Worm (Caenorhabditis elegans) whole organism, L3 larva: Measurements from ENCODE around the gene popl-1.

Source experiments
- aly-2 ChIP-seq: fragments of 150-350 bp; optimal IDR thresholded peaks from 2 replicates; lab custom pipeline; 2014; ENCODE audit warnings: missing biosample characterization, missing genetic modification characterization
- ama-1 ChIP-seq: fragments of 150-350 bp; optimal IDR thresholded peaks from 2 replicates; lab custom pipeline; 2018
- ceh-16 ChIP-seq: sonication (generic microtip); optimal IDR thresholded peaks from 2 replicates; lab custom pipeline; 2017; ENCODE audit warnings: missing biosample characterization, missing genetic modification characterization
- ceh-9 ChIP-seq: sonication (generic microtip); optimal IDR thresholded peaks from 2 replicates; lab custom pipeline; 2018; ENCODE audit warnings: missing biosample characterization, missing genetic modification characterization
- mdl-1 ChIP-seq: fragments of 150-350 bp; optimal IDR thresholded peaks from 2 replicates; lab custom pipeline; 2014; ENCODE audit warnings: missing biosample characterization, missing genetic modification characterization
- nhr-28 ChIP-seq: fragments of 150-350 bp; optimal IDR thresholded peaks from 2 replicates; lab custom pipeline; 2014; ENCODE audit warnings: missing biosample characterization, missing genetic modification characterization
- pqm-1 ChIP-seq: fragments of 150-350 bp; optimal IDR thresholded peaks from 2 replicates; lab custom pipeline; 2017; ENCODE audit warnings: missing biosample characterization, missing genetic modification characterization, inconsistent platforms
- skn-1 ChIP-seq: fragments of 150-350 bp; optimal IDR thresholded peaks from 2 replicates; lab custom pipeline; 2014; ENCODE audit warnings: missing biosample characterization, missing genetic modification characterization
- zag-1 ChIP-seq: fragments of 150-350 bp; optimal IDR thresholded peaks from 2 replicates; lab custom pipeline; 2014; ENCODE audit warnings: missing biosample characterization, missing genetic modification characterization
- ztf-11 ChIP-seq: fragments of 150-350 bp; optimal IDR thresholded peaks from 2 replicates; lab custom pipeline; 2014; ENCODE audit warnings: missing biosample characterization, missing genetic modification characterization
- ztf-4 ChIP-seq: fragments of 150-350 bp; optimal IDR thresholded peaks from 2 replicates; lab custom pipeline; 2014; ENCODE audit warnings: missing biosample characterization, missing genetic modification characterization

ce11 chrIII:6411914-6412313, 18.8 kb downstream of the popl-1 start, which contains the start of gene C05D11.5:
- TF ChIP-seq nhr-28: no peak
- no peak for TF ChIP-seq mdl-1
- TF ChIP-seq zag-1 (tag; lab: Kevin White, UChicago): no peak
- TF ChIP-seq skn-1 (tag; lab: Kevin White, UChicago): no peak
- no peak for TF ChIP-seq pqm-1
- TF ChIP-seq ztf-11 (tag; lab: Kevin White, UChicago): no peak
- TF ChIP-seq ama-1 (lab: Kevin White, UChicago): no peak
- no peak for TF ChIP-seq ceh-9 (tag; lab: Kevin White, UChicago)
- no peak for TF ChIP-seq ztf-4 (tag; lab: Kevin White, UChicago)
- TF ChIP-seq aly-2 (tag; lab: Kevin White, UChicago): no peak
- no peak for TF ChIP-seq ceh-16 (tag; lab: Kevin White, UChicago)
